Fruit fly (Drosophila melanogaster) S2 (cell line): ENCODE data around the gene CG13813.

ENCODE experiments used
- CG8478 ChIP-seq: fragments of >200 bp; optimal IDR thresholded peaks from 2 replicates; lab custom pipeline; 2018
- CTCF ChIP-seq, 2 experiments: fragments of >200 bp; optimal IDR thresholded peaks; 2 replicates each; lab custom pipeline; 2018

CG13813 gene

dm6 chr3L:20197698-20198097 lies 33.8 kb upstream of the CG13813 start:
- TF ChIP-seq CTCF (optimal IDR thresholded peaks at IDR 0.05; lab: Kevin White, UChicago) (no peak), CG8478 (lab: Kevin White, UChicago) (no peak)

- TF ChIP-seq CG8478 (lab: Kevin White, UChicago) (no peak), CTCF (optimal IDR thresholded peaks at IDR 0.05; lab: Kevin White, UChicago) (no peak)
Measured at dm6 chr3L:20198138-20198559, 33.3 kb upstream of the CG13813 start, which contains the start of gene CG42674. Gene CG42674, minus strand, starts transcription at chr3L:20198317.

dm6 chr3L:20199569-20200247 lies 31.8 kb upstream of the CG13813 start, which contains the start of gene CG42833:
Gene CG42833, plus strand, starts transcription at chr3L:20200093.
- TF ChIP-seq CTCF (optimal IDR thresholded peaks at IDR 0.05; lab: Kevin White, UChicago) (no peak), CG8478 (lab: Kevin White, UChicago) (no peak)

dm6 chr3L:20201538-20201937 lies 29.9 kb upstream of the CG13813 start, which contains the start of gene obst-F:
Gene obst-F, minus strand, starts transcription at chr3L:20201638.
- TF ChIP-seq CTCF (optimal IDR thresholded peaks at IDR 0.05; lab: Kevin White, UChicago), result no peak
- TF ChIP-seq CG8478 (lab: Kevin White, UChicago), result no peak

dm6 chr3L:20203587-20203986 lies 27.9 kb upstream of the CG13813 start, which contains the start of gene CG7298:
Gene CG7298, minus strand, starts transcription at chr3L:20203687.
- TF ChIP-seq CG8478 (lab: Kevin White, UChicago), result no peak
- TF ChIP-seq CTCF (optimal IDR thresholded peaks at IDR 0.05; lab: Kevin White, UChicago), result no peak

- TF ChIP-seq CG8478 (lab: Kevin White, UChicago), result no peak
- no peak for TF ChIP-seq CTCF (optimal IDR thresholded peaks at IDR 0.05; lab: Kevin White, UChicago)
Measured at dm6 chr3L:20205946-20206345, 25.5 kb upstream of the CG13813 start, which contains the start of gene CG7290. Gene CG7290, minus strand, starts transcription at chr3L:20206046.

dm6 chr3L:20206950-20207584 lies 24.4 kb upstream of the CG13813 start, which contains the start of gene CG6996:
Gene CG6996, plus strand, starts transcription at chr3L:20207534.
- TF ChIP-seq CG8478 (lab: Kevin White, UChicago) (no peak), CTCF (optimal IDR thresholded peaks at IDR 0.05; lab: Kevin White, UChicago) (no peak)

- TF ChIP-seq CG8478 (lab: Kevin White, UChicago), result no peak
- TF ChIP-seq CTCF (optimal IDR thresholded peaks at IDR 0.05; lab: Kevin White, UChicago), result no peak
Measured at dm6 chr3L:20209092-20209491, 22.4 kb upstream of the CG13813 start.

- no peak for TF ChIP-seq CTCF (optimal IDR thresholded peaks at IDR 0.05; lab: Kevin White, UChicago)
- TF ChIP-seq CG8478 (lab: Kevin White, UChicago), result no peak
Measured at dm6 chr3L:20209896-20210295, 21.6 kb upstream of the CG13813 start.

dm6 chr3L:20212022-20212421 lies 19.4 kb upstream of the CG13813 start, which contains the start of gene CG7017:
Gene CG7017, minus strand, starts transcription at chr3L:20212122.
- no peak for TF ChIP-seq CG8478 (lab: Kevin White, UChicago)
- no peak for TF ChIP-seq CTCF (optimal IDR thresholded peaks at IDR 0.05; lab: Kevin White, UChicago)

- TF ChIP-seq CG8478 (lab: Kevin White, UChicago) (no peak), CTCF (optimal IDR thresholded peaks at IDR 0.05; lab: Kevin White, UChicago) (no peak)
Measured at dm6 chr3L:20220374-20220773, 11.1 kb upstream of the CG13813 start, which contains the start of gene CG6933. Gene CG6933, minus strand, starts transcription at chr3L:20220420.

- TF ChIP-seq CTCF (optimal IDR thresholded peaks at IDR 0.05; lab: Kevin White, UChicago) (no peak), CG8478 (lab: Kevin White, UChicago) (no peak)
Measured at dm6 chr3L:20220918-20221317, 10.6 kb upstream of the CG13813 start.

- no peak for TF ChIP-seq CTCF (optimal IDR thresholded peaks at IDR 0.05; lab: Kevin White, UChicago)
- TF ChIP-seq CG8478 (lab: Kevin White, UChicago), result no peak
Measured at dm6 chr3L:20221412-20221864, 10.0 kb upstream of the CG13813 start, which contains the start of gene CG17145. Gene CG17145, plus strand, starts transcription at chr3L:20221814.

dm6 chr3L:20222617-20223016 lies 8.9 kb upstream of the CG13813 start:
- TF ChIP-seq CTCF (optimal IDR thresholded peaks at IDR 0.05; lab: Kevin White, UChicago), result no peak
- TF ChIP-seq CG8478 (lab: Kevin White, UChicago), result no peak
